Fruit fly (Drosophila melanogaster) whole organism, pupa: ENCODE measurements around the gene CG42329.

ENCODE experiments used
- CG10348 ChIP-seq: fragments of 200-800 bp; sonication (Bioruptor generic); IDR thresholded peaks from 2 replicates; pipeline ENCODE4 v1.3.6; 2022; ENCODE audit warnings: missing biosample characterization, missing genetic modification characterization
- CG12605 ChIP-seq: fragments of 200-800 bp; sonication (Bioruptor generic); IDR thresholded peaks from 2 replicates; pipeline ENCODE4 v1.3.6; 2022; ENCODE audit warnings: missing biosample characterization, missing genetic modification characterization
- CG13204 ChIP-seq: fragments of 200-800 bp; sonication (Bioruptor generic); optimal IDR thresholded peaks from 2 replicates; lab custom pipeline; 2018; ENCODE audit warnings: missing biosample characterization, mild to moderate bottlenecking, missing genetic modification characterization, moderate library complexity
- CG14655 ChIP-seq: fragments of 200-800 bp; sonication (Bioruptor generic); optimal IDR thresholded peaks from 3 replicates; lab custom pipeline; 2017; ENCODE audit warnings: mild to moderate bottlenecking, missing biosample characterization, missing genetic modification reagents, missing genetic modification characterization
- CG15710 ChIP-seq: fragments of 200-800 bp; sonication (Bioruptor generic); optimal IDR thresholded peaks from 2 replicates; lab custom pipeline; 2018; ENCODE audit warnings: missing biosample characterization, mild to moderate bottlenecking, missing genetic modification characterization, moderate library complexity
- CG17806 ChIP-seq: fragments of 200-800 bp; sonication (Bioruptor generic); optimal IDR thresholded peaks from 2 replicates; lab custom pipeline; 2018; ENCODE audit warnings: missing biosample characterization, mild to moderate bottlenecking, missing genetic modification characterization, moderate library complexity
- CG32121 ChIP-seq: fragments of 200-800 bp; sonication (Bioruptor generic); IDR thresholded peaks from 2 replicates; pipeline ENCODE4 v1.3.6; 2022; ENCODE audit warnings: missing biosample characterization, missing genetic modification characterization
- CG34367 ChIP-seq: fragments of 200-800 bp; sonication (Bioruptor generic); optimal IDR thresholded peaks from 2 replicates; lab custom pipeline; 2018; ENCODE audit warnings: missing biosample characterization, mild to moderate bottlenecking, missing genetic modification characterization
- CG4496 ChIP-seq: fragments of 200-800 bp; sonication (Bioruptor generic); IDR thresholded peaks from 3 replicates; pipeline ENCODE4 v1.3.6; 2022; ENCODE audit warnings: missing biosample characterization, missing genetic modification characterization
- CG8159 ChIP-seq: fragments of 200-800 bp; sonication (Bioruptor generic); optimal IDR thresholded peaks from 3 replicates; lab custom pipeline; 2018; ENCODE audit warnings: missing biosample characterization, mild to moderate bottlenecking, missing genetic modification characterization, moderate library complexity
- CG8301 ChIP-seq: fragments of 200-800 bp; sonication (Bioruptor generic); optimal IDR thresholded peaks from 2 replicates; lab custom pipeline; 2018; ENCODE audit warnings: missing biosample characterization, mild to moderate bottlenecking, missing genetic modification characterization
- CG9948 ChIP-seq: fragments of 200-800 bp; sonication (Bioruptor generic); optimal IDR thresholded peaks from 2 replicates; lab custom pipeline; 2018; ENCODE audit warnings: missing biosample characterization, mild to moderate bottlenecking, missing genetic modification characterization, moderate library complexity
- D1 ChIP-seq: fragments of 200-800 bp; sonication (Bioruptor generic); optimal IDR thresholded peaks from 2 replicates; lab custom pipeline; 2018; ENCODE audit warnings: missing biosample characterization, mild to moderate bottlenecking, missing genetic modification characterization, moderate library complexity
- EcR ChIP-seq: fragments of 200-800 bp; sonication (Bioruptor generic); optimal IDR thresholded peaks from 3 replicates; lab custom pipeline; 2019; ENCODE audit warnings: missing biosample characterization, missing genetic modification characterization, mild to moderate bottlenecking, moderate library complexity, missing genetic modification reagents
- Ets98B ChIP-seq: fragments of 200-800 bp; sonication (Bioruptor generic); IDR thresholded peaks from 2 replicates; pipeline ENCODE4 v1.3.6; 2022; ENCODE audit warnings: missing biosample characterization, missing genetic modification characterization
- Pif1A ChIP-seq: fragments of 200-800 bp; sonication (Bioruptor generic); optimal IDR thresholded peaks from 3 replicates; lab custom pipeline; 2016; ENCODE audit warnings: missing biosample characterization, missing genetic modification characterization
- Pif1B ChIP-seq: fragments of 200-800 bp; sonication (Bioruptor generic); optimal IDR thresholded peaks from 3 replicates; lab custom pipeline; 2016; ENCODE audit warnings: missing biosample characterization, missing genetic modification characterization
- Snoo ChIP-seq: fragments of 200-800 bp; sonication (Bioruptor generic); optimal IDR thresholded peaks from 3 replicates; lab custom pipeline; 2017; ENCODE audit warnings: missing biosample characterization, mild to moderate bottlenecking, missing genetic modification characterization, inconsistent platforms
- fd96Ca ChIP-seq: fragments of 200-800 bp; sonication (Bioruptor generic); IDR thresholded peaks from 3 replicates; pipeline ENCODE4 v1.3.6; 2022; ENCODE audit warnings: missing biosample characterization, missing genetic modification characterization
- gl ChIP-seq: fragments of 200-800 bp; sonication (Bioruptor generic); optimal IDR thresholded peaks from 2 replicates; lab custom pipeline; 2018; ENCODE audit warnings: missing biosample characterization, mild to moderate bottlenecking, missing genetic modification characterization
- rn ChIP-seq: fragments of 200-800 bp; sonication (Bioruptor generic); IDR thresholded peaks from 2 replicates; pipeline ENCODE4 v1.3.6; 2022; ENCODE audit warnings: missing biosample characterization, missing genetic modification characterization

Gene CG42329

dm6 chr2L:1207432-1207831, 11.7 kb upstream of the CG42329 start:
- TF ChIP-seq Snoo (tag; lab: Kevin White, UChicago), result no peak
- no peak for TF ChIP-seq rn (GFP tag; lab: Robert Waterston, UW)
- no peak for TF ChIP-seq Pif1A
- no peak for TF ChIP-seq CG14655 (GFP tag; lab: Kevin White, UChicago)
- TF ChIP-seq CG13204 (GFP tag; lab: Kevin White, UChicago), result no peak
- peak; percentile 35; the same call in 1 of the 3 replicates for TF ChIP-seq CG4496 (GFP tag; lab: Robert Waterston, UW)
- no peak for TF ChIP-seq CG32121 (GFP tag; lab: Robert Waterston, UW)
- 0 out of 2 replicates have a peak, but pooled peaks have one; percentile 19 for TF ChIP-seq Ets98B
- no peak for TF ChIP-seq CG9948 (tag; lab: Kevin White, UChicago)
- TF ChIP-seq CG34367 (tag; lab: Kevin White, UChicago), result no peak
- no peak for TF ChIP-seq Pif1B (GFP tag; lab: Kevin White, UChicago)
- TF ChIP-seq fd96Ca (GFP tag; lab: Robert Waterston, UW), result 0 out of 3 replicates have a peak, but pooled peaks have one; percentile 29
- TF ChIP-seq D1 (tag; lab: Kevin White, UChicago), result no peak
- TF ChIP-seq EcR (GFP tag; lab: Kevin White, UChicago), result no peak
- no peak for TF ChIP-seq CG17806 (tag; lab: Kevin White, UChicago)
- TF ChIP-seq CG15710 (tag; lab: Kevin White, UChicago), result no peak
- 0 out of 2 replicates have a peak, but pooled peaks have one; percentile 22 for TF ChIP-seq CG10348 (GFP tag; lab: Robert Waterston, UW)

- TF ChIP-seq Pif1B (GFP tag; lab: Kevin White, UChicago) (no peak), Ets98B (no peak), CG32121 (GFP tag; lab: Robert Waterston, UW) (no peak), gl (no peak), rn (GFP tag; lab: Robert Waterston, UW) (no peak), CG9948 (tag; lab: Kevin White, UChicago) (no peak), EcR (GFP tag; lab: Kevin White, UChicago) (no peak), CG14655 (GFP tag; lab: Kevin White, UChicago) (no peak), D1 (tag; lab: Kevin White, UChicago) (no peak), CG4496 (GFP tag; lab: Robert Waterston, UW) (no peak), CG12605 (GFP tag; lab: Robert Waterston, UW) (no peak), CG8301 (tag; lab: Kevin White, UChicago) (no peak), CG17806 (tag; lab: Kevin White, UChicago) (no peak), CG8159 (no peak), fd96Ca (GFP tag; lab: Robert Waterston, UW) (no peak), Pif1A (no peak), Snoo (tag; lab: Kevin White, UChicago) (no peak), CG34367 (tag; lab: Kevin White, UChicago) (no peak), CG10348 (GFP tag; lab: Robert Waterston, UW) (no peak), CG13204 (GFP tag; lab: Kevin White, UChicago) (no peak)
These were observed 7.6 kb upstream of the CG42329 start for dm6 chr2L:1211528-1211927.

dm6 chr2L:1213587-1213986, 5.5 kb upstream of the CG42329 start:
- TF ChIP-seq D1 (tag; lab: Kevin White, UChicago) (no peak), CG10348 (GFP tag; lab: Robert Waterston, UW) (no peak), CG9948 (tag; lab: Kevin White, UChicago) (no peak)

- TF ChIP-seq CG8159 (peak; percentile 14), Ets98B (no peak)
- TF ChIP-seq, all 21 proteins: peak for 1
These were observed 4.6 kb upstream of the CG42329 start for dm6 chr2L:1214465-1214864.

- no peak for TF ChIP-seq rn (GFP tag; lab: Robert Waterston, UW)
- no peak for TF ChIP-seq Ets98B
- TF ChIP-seq Pif1A, result no peak
- TF ChIP-seq CG17806 (tag; lab: Kevin White, UChicago), result no peak
- TF ChIP-seq fd96Ca (GFP tag; lab: Robert Waterston, UW), result no peak
- TF ChIP-seq CG13204 (GFP tag; lab: Kevin White, UChicago), result no peak
- TF ChIP-seq CG9948 (tag; lab: Kevin White, UChicago), result no peak
- TF ChIP-seq CG10348 (GFP tag; lab: Robert Waterston, UW), result no peak
- no peak for TF ChIP-seq CG8301 (tag; lab: Kevin White, UChicago)
- no peak for TF ChIP-seq CG34367 (tag; lab: Kevin White, UChicago)
- TF ChIP-seq CG8159, result no peak
- TF ChIP-seq CG32121 (GFP tag; lab: Robert Waterston, UW), result no peak
These were observed 2.0 kb upstream of the CG42329 start for dm6 chr2L:1217033-1217612.

dm6 chr2L:1217892-1218473, 1.1 kb upstream of the CG42329 start:
- TF ChIP-seq CG10348 (GFP tag; lab: Robert Waterston, UW) (no peak), EcR (GFP tag; lab: Kevin White, UChicago) (no peak), rn (GFP tag; lab: Robert Waterston, UW) (no peak), Ets98B (no peak), CG4496 (GFP tag; lab: Robert Waterston, UW) (no peak), CG34367 (tag; lab: Kevin White, UChicago) (no peak), Snoo (tag; lab: Kevin White, UChicago) (no peak), fd96Ca (GFP tag; lab: Robert Waterston, UW) (no peak), Pif1B (GFP tag; lab: Kevin White, UChicago) (no peak), CG15710 (tag; lab: Kevin White, UChicago) (no peak)
